Worm (Caenorhabditis elegans) whole organism, L3 larva: ENCODE measurements around the gene ceh-39.

Source experiments
- R02D3.7 ChIP-seq: fragments of 150-350 bp; optimal IDR thresholded peaks from 2 replicates; lab custom pipeline; 2014; ENCODE audit warnings: missing biosample characterization, missing genetic modification characterization
- ama-1 ChIP-seq: fragments of 150-350 bp; optimal IDR thresholded peaks from 2 replicates; lab custom pipeline; 2018
- ceh-28 ChIP-seq: fragments of 150-350 bp; optimal IDR thresholded peaks from 2 replicates; lab custom pipeline; 2014; ENCODE audit warnings: missing biosample characterization, missing genetic modification reagents, missing genetic modification characterization
- ceh-82 ChIP-seq: fragments of 150-350 bp; optimal IDR thresholded peaks from 2 replicates; lab custom pipeline; 2014; ENCODE audit warnings: missing biosample characterization, missing genetic modification characterization
- ceh-9 ChIP-seq: sonication (generic microtip); optimal IDR thresholded peaks from 2 replicates; lab custom pipeline; 2018; ENCODE audit warnings: missing biosample characterization, missing genetic modification characterization
- daf-12 ChIP-seq: fragments of 150-350 bp; optimal IDR thresholded peaks from 2 replicates; lab custom pipeline; 2014; ENCODE audit warnings: missing biosample characterization, missing genetic modification reagents, missing genetic modification characterization
- egl-27 ChIP-seq: sonication (generic microtip); optimal IDR thresholded peaks from 4 replicates; lab custom pipeline; 2017; ENCODE audit warnings: missing biosample characterization, missing genetic modification reagents, missing genetic modification characterization
- egl-5 ChIP-seq: fragments of 150-350 bp; optimal IDR thresholded peaks from 2 replicates; lab custom pipeline; 2017; ENCODE audit warnings: missing biosample characterization, missing genetic modification reagents, missing genetic modification characterization, inconsistent platforms
- elt-1 ChIP-seq: fragments of 150-350 bp; optimal IDR thresholded peaks from 2 replicates; lab custom pipeline; 2014; ENCODE audit warnings: missing biosample characterization, missing genetic modification characterization
- elt-2 ChIP-seq: sonication (generic microtip); optimal IDR thresholded peaks from 2 replicates; lab custom pipeline; 2016; ENCODE audit warnings: missing genetic modification reagents, mild to moderate bottlenecking, missing genetic modification characterization, missing compliant biosample characterization
- elt-3 ChIP-seq, 3 experiments: fragments of 150-350 bp in 1 of 3; sonication (generic microtip) in 2 of 3; optimal IDR thresholded peaks; 2 replicates in 2 of 3; 4 replicates in 1 of 3; lab custom pipeline; 2014 to 2017; ENCODE audit warnings: missing biosample characterization in 3 of 3, missing genetic modification characterization in 3 of 3
- eor-1 ChIP-seq, 2 experiments: fragments of 150-350 bp; optimal IDR thresholded peaks; 2 replicates each; lab custom pipeline; 2014 to 2018; ENCODE audit warnings: missing biosample characterization in 2 of 2, missing genetic modification characterization in 2 of 2
- fkh-10 ChIP-seq: sonication (generic microtip); optimal IDR thresholded peaks from 2 replicates; lab custom pipeline; 2017; ENCODE audit warnings: missing biosample characterization, missing genetic modification reagents, missing genetic modification characterization
- fkh-2 ChIP-seq: fragments of 150-350 bp; optimal IDR thresholded peaks from 2 replicates; lab custom pipeline; 2014; ENCODE audit warnings: missing biosample characterization, missing genetic modification reagents, missing genetic modification characterization
- fos-1 ChIP-seq: fragments of 150-350 bp; optimal IDR thresholded peaks from 2 replicates; lab custom pipeline; 2014; ENCODE audit warnings: missing biosample characterization, missing genetic modification characterization
- hmg-11 ChIP-seq: sonication (generic microtip); optimal IDR thresholded peaks from 2 replicates; lab custom pipeline; 2016; ENCODE audit warnings: missing genetic modification characterization, missing compliant biosample characterization
- jun-1 ChIP-seq: fragments of 150-350 bp; optimal IDR thresholded peaks from 2 replicates; lab custom pipeline; 2014; ENCODE audit warnings: missing biosample characterization, missing genetic modification reagents, missing genetic modification characterization
- lin-15B ChIP-seq: fragments of 150-350 bp; optimal IDR thresholded peaks from 2 replicates; lab custom pipeline; 2014; ENCODE audit warnings: missing biosample characterization, missing genetic modification characterization
- lin-39 ChIP-seq: fragments of 150-350 bp; optimal IDR thresholded peaks from 2 replicates; lab custom pipeline; 2018; ENCODE audit warnings: missing biosample characterization, missing genetic modification reagents, missing genetic modification characterization
- lsy-12 ChIP-seq: sonication (generic microtip); optimal IDR thresholded peaks from 2 replicates; lab custom pipeline; 2016; ENCODE audit warnings: mild to moderate bottlenecking, missing genetic modification characterization, missing compliant biosample characterization
- mml-1 ChIP-seq: fragments of 150-350 bp; sonication (generic microtip); optimal IDR thresholded peaks from 3 replicates; lab custom pipeline; 2014; ENCODE audit warnings: missing biosample characterization, missing genetic modification characterization
- nfya-1 ChIP-seq: sonication (generic microtip); optimal IDR thresholded peaks from 2 replicates; lab custom pipeline; 2017; ENCODE audit warnings: missing genetic modification characterization, mild to moderate bottlenecking, missing compliant biosample characterization, antibody characterized with exemption, moderate library complexity; ENCODE audit not compliant: insufficient read depth
- nhr-11 ChIP-seq: fragments of 150-350 bp; optimal IDR thresholded peaks from 2 replicates; lab custom pipeline; 2014; ENCODE audit warnings: missing biosample characterization, missing genetic modification characterization
- nhr-12 ChIP-seq: fragments of 150-350 bp; optimal IDR thresholded peaks from 2 replicates; lab custom pipeline; 2014; ENCODE audit warnings: missing biosample characterization, missing genetic modification characterization
- nhr-23 ChIP-seq: fragments of 150-350 bp; optimal IDR thresholded peaks from 2 replicates; lab custom pipeline; 2014; ENCODE audit warnings: missing biosample characterization, missing genetic modification reagents, missing genetic modification characterization
- nhr-237 ChIP-seq: fragments of 150-350 bp; optimal IDR thresholded peaks from 2 replicates; lab custom pipeline; 2014; ENCODE audit warnings: missing biosample characterization, missing genetic modification characterization
- nhr-28 ChIP-seq: fragments of 150-350 bp; optimal IDR thresholded peaks from 2 replicates; lab custom pipeline; 2014; ENCODE audit warnings: missing biosample characterization, missing genetic modification characterization
- nhr-43 ChIP-seq: sonication (generic microtip); optimal IDR thresholded peaks from 2 replicates; lab custom pipeline; 2016; ENCODE audit warnings: mild to moderate bottlenecking, missing genetic modification characterization, missing compliant biosample characterization; ENCODE audit not compliant: poor library complexity, severe bottlenecking
- nhr-67 ChIP-seq: fragments of 150-350 bp; optimal IDR thresholded peaks from 2 replicates; lab custom pipeline; 2014; ENCODE audit warnings: missing biosample characterization, missing genetic modification characterization
- nhr-77 ChIP-seq: fragments of 150-350 bp; optimal IDR thresholded peaks from 2 replicates; lab custom pipeline; 2014; ENCODE audit warnings: missing biosample characterization, missing genetic modification characterization
- pha-4 ChIP-seq: fragments of 150-350 bp; optimal IDR thresholded peaks from 2 replicates; lab custom pipeline; 2014; ENCODE audit warnings: missing biosample characterization, missing genetic modification reagents, missing genetic modification characterization
- pqm-1 ChIP-seq: fragments of 150-350 bp; optimal IDR thresholded peaks from 2 replicates; lab custom pipeline; 2017; ENCODE audit warnings: missing biosample characterization, missing genetic modification characterization, inconsistent platforms
- skn-1 ChIP-seq: fragments of 150-350 bp; optimal IDR thresholded peaks from 2 replicates; lab custom pipeline; 2014; ENCODE audit warnings: missing biosample characterization, missing genetic modification characterization
- snpc-4 ChIP-seq: fragments of 150-350 bp; optimal IDR thresholded peaks from 2 replicates; lab custom pipeline; 2014; ENCODE audit warnings: missing biosample characterization, missing genetic modification characterization
- unc-39 ChIP-seq: sonication (generic microtip); optimal IDR thresholded peaks from 4 replicates; lab custom pipeline; 2017; ENCODE audit warnings: missing biosample characterization, missing genetic modification characterization
- unc-62 ChIP-seq: fragments of 150-350 bp; sonication (generic microtip); optimal IDR thresholded peaks from 4 replicates; lab custom pipeline; 2014; ENCODE audit warnings: missing biosample characterization, missing genetic modification reagents, missing genetic modification characterization
- ztf-4 ChIP-seq: fragments of 150-350 bp; optimal IDR thresholded peaks from 2 replicates; lab custom pipeline; 2014; ENCODE audit warnings: missing biosample characterization, missing genetic modification characterization

The ceh-39 gene

ce11 chrX:1856160-1856559, at the start of gene ceh-39:
Gene ceh-39, minus strand, starts transcription at chrX:1856172.
- TF ChIP-seq nhr-23 (no peak), pqm-1 (tag; lab: Kevin White, UChicago) (no peak), skn-1 (peak; percentile 50), ceh-9 (tag; lab: Kevin White, UChicago) (no peak), pha-4 (tag; lab: Kevin White, UChicago) (peak; percentile 65), unc-39 (tag; lab: Kevin White, UChicago) (no peak), nfya-1 (tag; lab: Kevin White, UChicago) (peak; percentile 78), jun-1 (tag; lab: Kevin White, UChicago) (peak; percentile 14), nhr-67 (tag; lab: Kevin White, UChicago) (no peak), hmg-11 (peak; percentile 64), ceh-82 (no peak), nhr-77 (tag; lab: Kevin White, UChicago) (no peak), egl-5 (tag; lab: Kevin White, UChicago) (peak; percentile 26), nhr-12 (tag; lab: Kevin White, UChicago) (no peak), lsy-12 (tag; lab: Kevin White, UChicago) (peak; percentile 65), nhr-11 (tag; lab: Kevin White, UChicago) (no peak), lin-39 (tag; lab: Kevin White, UChicago) (peak; percentile 72), fkh-10 (GFP tag; lab: Kevin White, UChicago) (peak; percentile 38), mml-1 (tag; lab: Kevin White, UChicago) (no peak), ztf-4 (tag; lab: Kevin White, UChicago) (no peak), elt-3 (tag; optimal IDR thresholded peaks at IDR 0.05; lab: Kevin White, UChicago) (no peak), ama-1 (lab: Kevin White, UChicago) (no peak), fos-1 (tag; lab: Kevin White, UChicago) (no peak), egl-27 (tag; lab: Kevin White, UChicago) (no peak), eor-1 (tag; optimal IDR thresholded peaks at IDR 0.05; lab: Kevin White, UChicago) (no peak), lin-15B (tag; lab: Kevin White, UChicago) (peak; percentile 88), daf-12 (no peak), snpc-4 (peak; percentile 36), elt-1 (tag; lab: Kevin White, UChicago) (peak; percentile 2)

- no peak for TF ChIP-seq fos-1 (tag; lab: Kevin White, UChicago)
- TF ChIP-seq fkh-10 (GFP tag; lab: Kevin White, UChicago), result no peak
- no peak for TF ChIP-seq unc-62 (GFP tag; lab: Kevin White, UChicago)
- no peak for TF ChIP-seq unc-39 (tag; lab: Kevin White, UChicago)
- no peak for TF ChIP-seq nhr-23
- no peak for TF ChIP-seq fkh-2 (tag; lab: Kevin White, UChicago)
- TF ChIP-seq ztf-4 (tag; lab: Kevin White, UChicago), result no peak
- TF ChIP-seq R02D3.7 (tag; lab: Kevin White, UChicago), result no peak
- no peak for TF ChIP-seq snpc-4
- no peak for TF ChIP-seq ceh-28 (tag; lab: Kevin White, UChicago)
- TF ChIP-seq nhr-77 (tag; lab: Kevin White, UChicago), result no peak
- TF ChIP-seq skn-1, result no peak
- no peak for TF ChIP-seq nhr-237
- TF ChIP-seq elt-2 (tag; lab: Kevin White, UChicago), result no peak
- TF ChIP-seq, all 47 proteins: peak for 0
Observed at ce11 chrX:1901480-1901879, 45.5 kb upstream of the ceh-39 start.

- TF ChIP-seq fkh-2 (tag; lab: Kevin White, UChicago) (no peak), elt-2 (tag; lab: Kevin White, UChicago) (no peak), nhr-28 (tag; lab: Kevin White, UChicago) (no peak), lin-39 (tag; lab: Kevin White, UChicago) (no peak), unc-39 (tag; lab: Kevin White, UChicago) (no peak), ama-1 (lab: Kevin White, UChicago) (no peak), egl-5 (tag; lab: Kevin White, UChicago) (no peak), ceh-28 (tag; lab: Kevin White, UChicago) (no peak)
- TF ChIP-seq, all 47 proteins: peak for 0
Observed at ce11 chrX:1897243-1897642, 41.3 kb upstream of the ceh-39 start, which contains the start of gene B0294.1. Gene B0294.1, minus strand, starts transcription at chrX:1897343.

DNA sequence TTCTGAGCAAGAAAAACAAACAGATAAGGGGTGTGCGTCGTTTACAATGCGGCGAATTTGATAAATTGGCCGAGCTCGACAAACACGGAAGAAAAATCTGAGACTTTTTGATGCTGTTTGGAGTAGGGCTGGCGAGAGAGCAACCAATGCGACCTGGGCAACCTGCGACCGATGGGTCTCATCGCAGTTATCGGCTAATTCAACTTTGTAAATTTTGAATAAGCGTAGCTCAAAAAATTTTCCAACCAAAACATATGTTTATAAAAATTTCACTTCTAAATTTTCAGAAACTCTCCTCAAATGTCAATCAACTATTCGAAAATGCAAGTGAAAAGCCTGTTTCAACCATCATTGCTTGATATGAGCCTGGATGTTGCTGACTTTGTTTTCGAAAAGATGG, 35.9 kb upstream of the ceh-39 start, which contains the start of gene B0294.3:
Gene B0294.3, plus strand, starts transcription at position 301 of the 400 bp plus-strand sequence.
- no peak for TF ChIP-seq nhr-67 (tag; lab: Kevin White, UChicago)
- no peak for TF ChIP-seq nhr-28 (tag; lab: Kevin White, UChicago)
- TF ChIP-seq nhr-43 (tag; lab: Kevin White, UChicago), result no peak
- no peak for TF ChIP-seq elt-1 (tag; lab: Kevin White, UChicago)
- TF ChIP-seq elt-2 (tag; lab: Kevin White, UChicago), result no peak
- TF ChIP-seq ceh-82, result no peak
- no peak for TF ChIP-seq unc-39 (tag; lab: Kevin White, UChicago)
- no peak for TF ChIP-seq nhr-77 (tag; lab: Kevin White, UChicago)
- no peak for TF ChIP-seq nhr-237
- no peak for TF ChIP-seq egl-5 (tag; lab: Kevin White, UChicago)
- TF ChIP-seq nhr-12 (tag; lab: Kevin White, UChicago), result no peak
